ENCODE assay signal across 1 fruit fly cellular context in genomic region chr3R:6914396-6914795, dm6.
TF ChIP-seq lines count a peak whose summit lies in the region.

No protein-coding gene starts in this region.

TF ChIP-seq in whole organism, embryonic, 481 proteins besides CTCF, POLR2A, EP300 and RAD21 (continued from another document and continues in another):
- TF ChIP-seq BEAF-32 (GFP tag; optimal IDR thresholded peaks at IDR 0.05; lab: Kevin White, UChicago) (no peak), CG12236 (GFP tag; optimal IDR thresholded peaks at IDR 0.05; lab: Kevin White, UChicago) (peak; percentile 67), Dad (GFP tag; optimal IDR thresholded peaks at IDR 0.05; lab: Kevin White, UChicago) (peak; percentile 65), CG31441 (GFP tag; IDR thresholded peaks at IDR 0.05; lab: Robert Waterston, UW) (peak; percentile 78), CG30431 (GFP tag; optimal IDR thresholded peaks at IDR 0.05; lab: Kevin White, UChicago) (peak; percentile 66), Atf-2 (GFP tag; optimal IDR thresholded peaks at IDR 0.05; lab: Kevin White, UChicago) (peak; percentile 70), ham (GFP tag; IDR thresholded peaks at IDR 0.05; lab: Robert Waterston, UW) (no peak), slbo (GFP tag; IDR thresholded peaks at IDR 0.05; lab: Robert Waterston, UW) (peak; percentile 42), schlank (tag; optimal IDR thresholded peaks at IDR 0.05; lab: Kevin White, UChicago) (peak; percentile 27), Rx (GFP tag; IDR thresholded peaks at IDR 0.05; lab: Robert Waterston, UW) (peak; percentile 69), esg (GFP tag; conservative IDR thresholded peaks at IDR 0.05; lab: Robert Waterston, UW) (peak; percentile 38), Ada2b (GFP tag; IDR thresholded peaks at IDR 0.05; lab: Robert Waterston, UW) (peak; percentile 31; the same call in 1 of the 2 replicates), NC2β (GFP tag; optimal IDR thresholded peaks at IDR 0.05; lab: Kevin White, UChicago) (peak; percentile 77), Max (GFP tag; optimal IDR thresholded peaks at IDR 0.05; lab: Kevin White, UChicago) (peak; percentile 63), HLH4C (GFP tag; IDR thresholded peaks at IDR 0.05; lab: Robert Waterston, UW; ENCODE audit: partially characterized antibody) (no peak), Atf6 (GFP tag; IDR thresholded peaks at IDR 0.05; lab: Robert Waterston, UW) (no peak), gcm2 (GFP tag; optimal IDR thresholded peaks at IDR 0.05; lab: Kevin White, UChicago) (peak; percentile 23), CG6654 (GFP tag; optimal IDR thresholded peaks at IDR 0.05; lab: Kevin White, UChicago) (no peak), CG6683 (GFP tag; optimal IDR thresholded peaks at IDR 0.05; lab: Kevin White, UChicago) (peak; percentile 25), az2 (GFP tag; optimal IDR thresholded peaks at IDR 0.05; lab: Kevin White, UChicago) (peak; percentile 69), Lpt (GFP tag; optimal IDR thresholded peaks at IDR 0.05; lab: Kevin White, UChicago) (no peak), Hr3 (GFP tag; optimal IDR thresholded peaks at IDR 0.05; lab: Kevin White, UChicago) (peak; percentile 54), crc (GFP tag; optimal IDR thresholded peaks at IDR 0.05; lab: Kevin White, UChicago) (peak; percentile 26), bigmax (GFP tag; optimal IDR thresholded peaks at IDR 0.05; lab: Kevin White, UChicago) (no peak), CG12299 (tag; optimal IDR thresholded peaks at IDR 0.05; lab: Kevin White, UChicago) (peak; percentile 45), CG7963 (GFP tag; IDR thresholded peaks at IDR 0.05; lab: Robert Waterston, UW; ENCODE audit: partially characterized antibody) (no peak), cwo (GFP tag; optimal IDR thresholded peaks at IDR 0.05; lab: Kevin White, UChicago) (peak; percentile 42), CG15073 (GFP tag; optimal IDR thresholded peaks at IDR 0.05; lab: Kevin White, UChicago) (no peak), CG18011 (GFP tag; optimal IDR thresholded peaks at IDR 0.05; lab: Kevin White, UChicago) (no peak), CG17328 (GFP tag; IDR thresholded peaks at IDR 0.05; lab: Robert Waterston, UW) (peak; percentile 74), Bdp1 (GFP tag; optimal IDR thresholded peaks at IDR 0.05; lab: Kevin White, UChicago) (peak; percentile 46), aop (GFP tag; IDR thresholded peaks at IDR 0.05; lab: Robert Waterston, UW) (no peak), CG10654 (GFP tag; optimal IDR thresholded peaks at IDR 0.05; lab: Kevin White, UChicago) (peak; percentile 44), Doc3 (GFP tag; IDR thresholded peaks at IDR 0.05; lab: Robert Waterston, UW; ENCODE audit: partially characterized antibody) (no peak), tgo (GFP tag; IDR thresholded peaks at IDR 0.05; lab: Robert Waterston, UW) (peak; percentile 76), gcm (GFP tag; optimal IDR thresholded peaks at IDR 0.05; lab: Kevin White, UChicago) (peak; percentile 59), jing (GFP tag; optimal IDR thresholded peaks at IDR 0.05; lab: Kevin White, UChicago) (peak; percentile 47), CG7556 (GFP tag; optimal IDR thresholded peaks at IDR 0.05; lab: Kevin White, UChicago) (peak; percentile 77), CG16779 (GFP tag; IDR thresholded peaks at IDR 0.05; lab: Robert Waterston, UW) (no peak), da (GFP tag; optimal IDR thresholded peaks at IDR 0.05; lab: Kevin White, UChicago) (no peak), jumu (GFP tag; optimal IDR thresholded peaks at IDR 0.05; lab: Kevin White, UChicago) (peak; percentile 79), ssp (GFP tag; IDR thresholded peaks at IDR 0.05; lab: Robert Waterston, UW) (peak; percentile 59), sens-2 (GFP tag; IDR thresholded peaks at IDR 0.05; lab: Robert Waterston, UW) (peak; percentile 57; the same call in 1 of the 2 replicates), hth (optimal IDR thresholded peaks at IDR 0.05; lab: Kevin White, UChicago) (no peak), CG10366 (GFP tag; IDR thresholded peaks at IDR 0.05; lab: Robert Waterston, UW) (peak; percentile 41), jigr1 (GFP tag; IDR thresholded peaks at IDR 0.05; lab: Robert Waterston, UW) (peak; percentile 24; the same call in 1 of the 3 replicates), CG9797 (GFP tag; optimal IDR thresholded peaks at IDR 0.05; lab: Kevin White, UChicago) (no peak), Sry-δ (GFP tag; optimal IDR thresholded peaks at IDR 0.05; lab: Kevin White, UChicago) (peak; percentile 26), dpn (GFP tag; optimal IDR thresholded peaks at IDR 0.05; lab: Kevin White, UChicago) (peak; percentile 68 to 71), stwl (tag; optimal IDR thresholded peaks at IDR 0.05; lab: Kevin White, UChicago) (no peak), Gug (GFP tag; IDR thresholded peaks at IDR 0.05; lab: Robert Waterston, UW) (peak; percentile 58; the same call in 3 of the 4 replicates), CG2129 (GFP tag; IDR thresholded peaks at IDR 0.05; lab: Robert Waterston, UW; ENCODE audit: partially characterized antibody) (no peak), Abd-B (GFP tag; optimal IDR thresholded peaks at IDR 0.05; lab: Kevin White, UChicago) (peak; percentile 80), Mad (GFP tag; optimal IDR thresholded peaks at IDR 0.05; lab: Kevin White, UChicago) (peak; percentile 55), CG4424 (GFP tag; optimal IDR thresholded peaks at IDR 0.05; lab: Kevin White, UChicago) (peak; percentile 83), CG11560 (tag; IDR thresholded peaks at IDR 0.05; lab: Robert Waterston, UW) (0 out of 3 replicates have a peak, but pooled peaks have one; percentile 44), CG10321 (GFP tag; IDR thresholded peaks at IDR 0.05; lab: Robert Waterston, UW) (no peak), Ssrp (tag; optimal IDR thresholded peaks at IDR 0.05; lab: Kevin White, UChicago) (peak; percentile 68), Gsc (GFP tag; IDR thresholded peaks at IDR 0.05; lab: Robert Waterston, UW) (no peak), CG17359 (tag; optimal IDR thresholded peaks at IDR 0.05; lab: Kevin White, UChicago) (peak; percentile 67), sisA (GFP tag; IDR thresholded peaks at IDR 0.05; lab: Robert Waterston, UW) (peak; percentile 59), CG6689 (GFP tag; IDR thresholded peaks at IDR 0.05; lab: Robert Waterston, UW) (peak; percentile 83), zen (tag; optimal IDR thresholded peaks at IDR 0.05; lab: Kevin White, UChicago) (peak; percentile 98), ken (GFP tag; IDR thresholded peaks at IDR 0.05; lab: Robert Waterston, UW) (peak; percentile 66; the same call in 2 of the 3 replicates), CG8478 (optimal IDR thresholded peaks at IDR 0.05; lab: Kevin White, UChicago) (no peak), CG16813 (GFP tag; IDR thresholded peaks at IDR 0.05; lab: Robert Waterston, UW; ENCODE audit: partially characterized antibody) (no peak), amos (GFP tag; IDR thresholded peaks at IDR 0.05; lab: Robert Waterston, UW; ENCODE audit: partially characterized antibody) (no peak), Vsx1 (GFP tag; optimal IDR thresholded peaks at IDR 0.05; lab: Kevin White, UChicago) (peak; percentile 60), so (GFP tag; IDR thresholded peaks at IDR 0.05; lab: Robert Waterston, UW) (no peak), Camta (GFP tag; optimal IDR thresholded peaks at IDR 0.05; lab: Kevin White, UChicago) (peak; percentile 58), CG32772 (GFP tag; IDR thresholded peaks at IDR 0.05; lab: Robert Waterston, UW) (peak; percentile 67), CG13123 (GFP tag; optimal IDR thresholded peaks at IDR 0.05; lab: Kevin White, UChicago) (peak; percentile 35), CG4404 (GFP tag; IDR thresholded peaks at IDR 0.05; lab: Robert Waterston, UW) (peak; percentile 93), gce (GFP tag; IDR thresholded peaks at IDR 0.05; lab: Robert Waterston, UW) (peak; percentile 49; the same call in 1 of the 3 replicates), CG4282 (GFP tag; optimal IDR thresholded peaks at IDR 0.05; lab: Kevin White, UChicago) (no peak), CG1603 (tag; optimal IDR thresholded peaks at IDR 0.05; lab: Kevin White, UChicago) (peak; percentile 78), emc (GFP tag; optimal IDR thresholded peaks at IDR 0.05; lab: Kevin White, UChicago) (peak; percentile 40), CG12942 (GFP tag; optimal IDR thresholded peaks at IDR 0.05; lab: Kevin White, UChicago) (peak; percentile 6), Rfx (GFP tag; IDR thresholded peaks at IDR 0.05; lab: Robert Waterston, UW) (peak; percentile 75), C15 (GFP tag; IDR thresholded peaks at IDR 0.05; lab: Robert Waterston, UW) (0 out of 3 replicates have a peak, but pooled peaks have one; percentile 64), dmrt11E (tag; optimal IDR thresholded peaks at IDR 0.05; lab: Kevin White, UChicago) (peak; percentile 90), nmo (GFP tag; optimal IDR thresholded peaks at IDR 0.05; lab: Kevin White, UChicago) (peak; percentile 73), CG7839 (tag; optimal IDR thresholded peaks at IDR 0.05; lab: Kevin White, UChicago) (peak; percentile 79), lilli (GFP tag; optimal IDR thresholded peaks at IDR 0.05; lab: Kevin White, UChicago) (peak; percentile 68), CG14710 (tag; optimal IDR thresholded peaks at IDR 0.05; lab: Kevin White, UChicago) (peak; percentile 86), CG8944 (GFP tag; optimal IDR thresholded peaks at IDR 0.05; lab: Kevin White, UChicago) (peak; percentile 60), CG5953 (GFP tag; IDR thresholded peaks at IDR 0.05; lab: Robert Waterston, UW) (no peak), H2.0 (GFP tag; IDR thresholded peaks at IDR 0.05; lab: Robert Waterston, UW) (peak; percentile 39; the same call in 1 of the 2 replicates), shn (GFP tag; optimal IDR thresholded peaks at IDR 0.05; lab: Kevin White, UChicago) (peak; percentile 45), ERR (GFP tag; optimal IDR thresholded peaks at IDR 0.05; lab: Kevin White, UChicago) (peak; percentile 26), klu (GFP tag; IDR thresholded peaks at IDR 0.05; lab: Robert Waterston, UW) (peak; percentile 59; the same call in 1 of the 2 replicates), Fer1 (GFP tag; optimal IDR thresholded peaks at IDR 0.05; lab: Kevin White, UChicago) (peak; percentile 67), CG6175 (GFP tag; IDR thresholded peaks at IDR 0.05; lab: Robert Waterston, UW) (no peak), tx (GFP tag; optimal IDR thresholded peaks at IDR 0.05; lab: Kevin White, UChicago) (peak; percentile 23), CG34422 (GFP tag; IDR thresholded peaks at IDR 0.05; lab: Robert Waterston, UW) (peak; percentile 72; the same call in 2 of the 3 replicates), Dek (tag; optimal IDR thresholded peaks at IDR 0.05; lab: Kevin White, UChicago) (peak; percentile 18), CG9817 (tag; optimal IDR thresholded peaks at IDR 0.05; lab: Kevin White, UChicago) (peak; percentile 53), chm (GFP tag; IDR thresholded peaks at IDR 0.05; lab: Robert Waterston, UW) (peak; percentile 69; the same call in 1 of the 2 replicates), Bgb (GFP tag; IDR thresholded peaks at IDR 0.05; lab: Robert Waterston, UW; ENCODE audit: partially characterized antibody) (no peak), CG11696 (GFP tag; IDR thresholded peaks at IDR 0.05; lab: Robert Waterston, UW) (peak; percentile 20; the same call in 1 of the 2 replicates), CG11504 (tag; optimal IDR thresholded peaks at IDR 0.05; lab: Kevin White, UChicago) (peak; percentile 80), dimm (GFP tag; IDR thresholded peaks at IDR 0.05; lab: Robert Waterston, UW) (no peak), E2f1 (GFP tag; IDR thresholded peaks at IDR 0.05; lab: Robert Waterston, UW) (peak; percentile 50; the same call in 1 of the 2 replicates), cad (GFP tag; optimal IDR thresholded peaks at IDR 0.05; lab: Kevin White, UChicago) (no peak), CG10267 (tag; optimal IDR thresholded peaks at IDR 0.05; lab: Kevin White, UChicago) (peak; percentile 82), CG8359 (GFP tag; optimal IDR thresholded peaks at IDR 0.05; lab: Kevin White, UChicago; ENCODE audit: borderline replicate concordance) (peak; percentile 70), Med (GFP tag; lab: Kevin White, UChicago) (peak; percentile 91), CG9727 (GFP tag; optimal IDR thresholded peaks at IDR 0.05; lab: Kevin White, UChicago) (peak; percentile 92), CG43689 (GFP tag; IDR thresholded peaks at IDR 0.05; lab: Robert Waterston, UW) (no peak), CG16815 (GFP tag; optimal IDR thresholded peaks at IDR 0.05; lab: Kevin White, UChicago) (peak; percentile 79), TFAM (GFP tag; optimal IDR thresholded peaks at IDR 0.05; lab: Kevin White, UChicago) (peak; percentile 1), gsb-n (tag; optimal IDR thresholded peaks at IDR 0.05; lab: Kevin White, UChicago) (peak; percentile 63), CG2199 (GFP tag; IDR thresholded peaks at IDR 0.05; lab: Robert Waterston, UW) (no peak), Doc2 (GFP tag; IDR thresholded peaks at IDR 0.05; lab: Robert Waterston, UW) (0 out of 2 replicates have a peak, but pooled peaks have one; percentile 45), btn (GFP tag; optimal IDR thresholded peaks at IDR 0.05; lab: Kevin White, UChicago) (peak; percentile 72), CG11085 (GFP tag; IDR thresholded peaks at IDR 0.05; lab: Robert Waterston, UW) (peak; percentile 51; the same call in 1 of the 2 replicates), z (GFP tag; IDR thresholded peaks at IDR 0.05; lab: Robert Waterston, UW) (0 out of 3 replicates have a peak, but pooled peaks have one; percentile 19), disco-r (GFP tag; optimal IDR thresholded peaks at IDR 0.05; lab: Kevin White, UChicago) (peak; percentile 39), bowl (GFP tag; IDR thresholded peaks at IDR 0.05; lab: Robert Waterston, UW) (no peak), CG10147 (GFP tag; optimal IDR thresholded peaks at IDR 0.05; lab: Kevin White, UChicago) (peak; percentile 63), Optix (GFP tag; IDR thresholded peaks at IDR 0.05; lab: Robert Waterston, UW) (peak; percentile 61; the same call in 1 of the 3 replicates), CG2712 (tag; optimal IDR thresholded peaks at IDR 0.05; lab: Kevin White, UChicago) (peak; percentile 92), CG1792 (GFP tag; optimal IDR thresholded peaks at IDR 0.05; lab: Kevin White, UChicago) (peak; percentile 36), dati (GFP tag; IDR thresholded peaks at IDR 0.05; lab: Robert Waterston, UW) (0 out of 2 replicates have a peak, but pooled peaks have one; percentile 22), CG14860 (GFP tag; IDR thresholded peaks at IDR 0.05; lab: Robert Waterston, UW; ENCODE audit: partially characterized antibody) (no peak), CG6765 (GFP tag; optimal IDR thresholded peaks at IDR 0.05; lab: Kevin White, UChicago) (peak; percentile 20), Jarid2 (GFP tag; optimal IDR thresholded peaks at IDR 0.05; lab: Kevin White, UChicago) (peak; percentile 9), CG10274 (GFP tag; optimal IDR thresholded peaks at IDR 0.05; lab: Kevin White, UChicago) (peak; percentile 55), cg (GFP tag; optimal IDR thresholded peaks at IDR 0.05; lab: Kevin White, UChicago) (no peak)
